Fruit fly (Drosophila melanogaster) whole organism, pupa: ENCODE data around the gene Cep290.

ENCODE experiments used
- CG12605 ChIP-seq: fragments of 200-800 bp; sonication (Bioruptor generic); IDR thresholded peaks from 2 replicates; pipeline ENCODE4 v1.3.6; 2022; ENCODE audit warnings: missing biosample characterization, missing genetic modification characterization
- CG13204 ChIP-seq: fragments of 200-800 bp; sonication (Bioruptor generic); optimal IDR thresholded peaks from 2 replicates; lab custom pipeline; 2018; ENCODE audit warnings: missing biosample characterization, mild to moderate bottlenecking, missing genetic modification characterization, moderate library complexity
- CG14655 ChIP-seq: fragments of 200-800 bp; sonication (Bioruptor generic); optimal IDR thresholded peaks from 3 replicates; lab custom pipeline; 2017; ENCODE audit warnings: mild to moderate bottlenecking, missing biosample characterization, missing genetic modification reagents, missing genetic modification characterization
- CG32121 ChIP-seq: fragments of 200-800 bp; sonication (Bioruptor generic); IDR thresholded peaks from 2 replicates; pipeline ENCODE4 v1.3.6; 2022; ENCODE audit warnings: missing biosample characterization, missing genetic modification characterization
- CG4496 ChIP-seq: fragments of 200-800 bp; sonication (Bioruptor generic); IDR thresholded peaks from 3 replicates; pipeline ENCODE4 v1.3.6; 2022; ENCODE audit warnings: missing biosample characterization, missing genetic modification characterization
- CG8159 ChIP-seq: fragments of 200-800 bp; sonication (Bioruptor generic); optimal IDR thresholded peaks from 3 replicates; lab custom pipeline; 2018; ENCODE audit warnings: missing biosample characterization, mild to moderate bottlenecking, missing genetic modification characterization, moderate library complexity
- CG8301 ChIP-seq: fragments of 200-800 bp; sonication (Bioruptor generic); optimal IDR thresholded peaks from 2 replicates; lab custom pipeline; 2018; ENCODE audit warnings: missing biosample characterization, mild to moderate bottlenecking, missing genetic modification characterization
- D1 ChIP-seq: fragments of 200-800 bp; sonication (Bioruptor generic); optimal IDR thresholded peaks from 2 replicates; lab custom pipeline; 2018; ENCODE audit warnings: missing biosample characterization, mild to moderate bottlenecking, missing genetic modification characterization, moderate library complexity
- EcR ChIP-seq: fragments of 200-800 bp; sonication (Bioruptor generic); optimal IDR thresholded peaks from 3 replicates; lab custom pipeline; 2019; ENCODE audit warnings: missing biosample characterization, missing genetic modification characterization, mild to moderate bottlenecking, moderate library complexity, missing genetic modification reagents
- Ets98B ChIP-seq: fragments of 200-800 bp; sonication (Bioruptor generic); IDR thresholded peaks from 2 replicates; pipeline ENCODE4 v1.3.6; 2022; ENCODE audit warnings: missing biosample characterization, missing genetic modification characterization
- Pif1A ChIP-seq: fragments of 200-800 bp; sonication (Bioruptor generic); optimal IDR thresholded peaks from 3 replicates; lab custom pipeline; 2016; ENCODE audit warnings: missing biosample characterization, missing genetic modification characterization
- fd96Ca ChIP-seq: fragments of 200-800 bp; sonication (Bioruptor generic); IDR thresholded peaks from 3 replicates; pipeline ENCODE4 v1.3.6; 2022; ENCODE audit warnings: missing biosample characterization, missing genetic modification characterization
- gl ChIP-seq: fragments of 200-800 bp; sonication (Bioruptor generic); optimal IDR thresholded peaks from 2 replicates; lab custom pipeline; 2018; ENCODE audit warnings: missing biosample characterization, mild to moderate bottlenecking, missing genetic modification characterization
- rn ChIP-seq: fragments of 200-800 bp; sonication (Bioruptor generic); IDR thresholded peaks from 2 replicates; pipeline ENCODE4 v1.3.6; 2022; ENCODE audit warnings: missing biosample characterization, missing genetic modification characterization

DNA sequence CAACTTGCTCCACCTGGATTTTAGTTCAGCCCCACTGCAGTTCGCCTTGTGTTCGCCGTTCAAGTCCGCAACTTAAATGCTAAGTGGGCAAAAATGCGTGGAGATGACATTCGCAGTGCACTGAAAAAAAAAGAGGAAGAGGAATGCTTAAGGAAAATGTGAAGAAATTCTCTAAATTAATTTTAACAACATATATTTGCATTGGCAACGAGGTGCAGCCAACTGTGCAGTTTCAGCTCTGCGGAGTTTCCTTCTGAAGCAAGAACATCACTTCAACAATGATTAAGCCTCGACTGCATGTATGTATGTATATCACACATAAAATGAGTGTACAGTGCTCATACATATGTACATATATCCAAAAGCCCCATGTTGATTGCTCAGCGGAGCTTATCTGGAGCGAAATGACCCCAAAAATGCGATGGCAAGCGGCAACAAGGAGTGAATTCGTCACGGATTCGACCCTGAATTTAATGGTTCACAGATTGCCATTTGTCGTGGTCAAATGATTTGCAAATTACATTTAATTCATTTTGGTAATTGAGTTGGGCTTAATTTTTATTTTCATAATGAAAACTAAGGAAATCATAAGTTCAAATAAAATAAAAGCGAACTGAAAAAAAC lies 22.6 kb upstream of the Cep290 start:
- TF ChIP-seq CG13204 (GFP tag; lab: Kevin White, UChicago) (no peak), EcR (GFP tag; lab: Kevin White, UChicago) (no peak), CG4496 (peak; percentile 19; the same call in 1 of the 3 replicates), CG12605 (GFP tag; lab: Robert Waterston, UW) (no peak), CG32121 (GFP tag; lab: Robert Waterston, UW) (no peak), D1 (no peak), CG8301 (tag; lab: Kevin White, UChicago) (no peak), Ets98B (GFP tag; lab: Robert Waterston, UW) (peak; percentile 38), Pif1A (GFP tag; lab: Kevin White, UChicago) (no peak), CG14655 (no peak), gl (tag; lab: Kevin White, UChicago) (no peak), fd96Ca (GFP tag; lab: Robert Waterston, UW) (peak; percentile 37; the same call in 1 of the 3 replicates), CG8159 (tag; lab: Kevin White, UChicago) (no peak), rn (GFP tag; lab: Robert Waterston, UW) (0 out of 2 replicates have a peak, but pooled peaks have one; percentile 18)
